Worm (Caenorhabditis elegans) whole organism, L4/young adult: ENCODE data around the gene srz-37.

Experiments
- dao-5 ChIP-seq: sonication (generic microtip); optimal IDR thresholded peaks from 2 replicates; lab custom pipeline; 2016; ENCODE audit warnings: missing genotype, missing genetic modification characterization, moderate library complexity, missing compliant biosample characterization
- him-1 ChIP-seq: sonication (generic microtip); optimal IDR thresholded peaks from 2 replicates; lab custom pipeline; 2016; ENCODE audit warnings: missing genotype, missing genetic modification reagents, missing genetic modification characterization, missing compliant biosample characterization

ce11 chrIV:3444101-3444500 is 37.6 kb downstream of the srz-37 start, which contains the start of gene F09D12.2:
- TF ChIP-seq him-1 (tag; lab: Kevin White, UChicago) (no peak), dao-5 (tag; lab: Kevin White, UChicago) (no peak)
